Worm (Caenorhabditis elegans) whole organism, L4 larva: ENCODE data around the gene cutl-9.

Experiments
- dve-1 ChIP-seq: sonication (generic microtip); optimal IDR thresholded peaks from 2 replicates; lab custom pipeline; 2017; ENCODE audit warnings: antibody characterized with exemption, mild to moderate bottlenecking, missing genetic modification characterization, missing compliant biosample characterization; ENCODE audit not compliant: insufficient read depth
- mdl-1 ChIP-seq, 2 experiments: fragments of 150-350 bp in 1 of 2; sonication (generic microtip) in 1 of 2; optimal IDR thresholded peaks; 2 replicates each; lab custom pipeline; 2014 to 2017; ENCODE audit warnings: missing biosample characterization in 2 of 2, missing genetic modification characterization in 2 of 2
- mes-2 ChIP-seq: sonication (generic microtip); optimal IDR thresholded peaks from 2 replicates; lab custom pipeline; 2016; ENCODE audit warnings: missing genotype, mild to moderate bottlenecking, missing genetic modification characterization, missing compliant biosample characterization; ENCODE audit not compliant: poor library complexity, severe bottlenecking
- nhr-10 ChIP-seq: fragments of 150-350 bp; optimal IDR thresholded peaks from 2 replicates; lab custom pipeline; 2014; ENCODE audit warnings: missing biosample characterization, missing genetic modification characterization
- pha-4 ChIP-seq, 2 experiments: fragments of 150-350 bp in 1 of 2; fragments of 200-800 bp in 1 of 2; sonication (Bioruptor generic) in 1 of 2; IDR thresholded peaks in 1 of 2; optimal IDR thresholded peaks in 1 of 2; 2 replicates each; pipeline versions ENCODE4 v1.3.6 to Lab custom; 2014 to 2022; ENCODE audit warnings: missing genetic modification characterization in 2 of 2, missing genetic modification reagents in 2 of 2, missing biosample characterization in 1 of 2, missing compliant biosample characterization in 1 of 2
- pqm-1 ChIP-seq: sonication (generic microtip); optimal IDR thresholded peaks from 2 replicates; lab custom pipeline; 2017; ENCODE audit warnings: missing biosample characterization, missing genetic modification characterization
- skn-1 ChIP-seq: fragments of 150-350 bp; optimal IDR thresholded peaks from 2 replicates; lab custom pipeline; 2014; ENCODE audit warnings: missing biosample characterization, missing genetic modification characterization
- snpc-1.2 ChIP-seq: fragments of 200-800 bp; sonication (Bioruptor generic); IDR thresholded peaks from 2 replicates; pipeline ENCODE4 v1.3.6; 2022; ENCODE audit warnings: missing genetic modification reagents, missing genetic modification characterization, missing compliant biosample characterization
- ztf-11 ChIP-seq: fragments of 150-350 bp; optimal IDR thresholded peaks from 2 replicates; lab custom pipeline; 2014; ENCODE audit warnings: missing biosample characterization, missing genetic modification characterization

DNA sequence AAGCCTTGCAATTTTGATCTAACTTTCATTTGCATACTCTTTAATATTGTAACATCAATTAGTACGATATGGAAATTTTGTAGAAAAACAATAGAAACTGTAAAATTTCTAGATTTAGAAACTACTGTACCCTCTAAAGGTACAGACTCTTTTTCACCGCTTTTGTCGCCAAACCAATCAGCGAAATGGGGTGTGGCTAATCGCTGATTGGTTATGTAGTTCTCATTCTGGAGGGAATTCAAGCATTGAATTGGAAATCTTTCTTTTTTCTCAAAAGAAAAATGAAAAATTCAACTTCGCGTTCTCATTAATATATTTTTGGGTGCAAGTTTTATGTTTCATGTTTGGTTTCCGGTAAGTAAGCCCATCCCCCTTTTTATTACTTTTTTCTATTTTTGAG lies 18.5 kb upstream of the cutl-9 start:
- TF ChIP-seq skn-1 (no peak), pha-4 (GFP tag; IDR thresholded peaks at IDR 0.05; lab: Robert Waterston, UW) (no peak), pha-4 (tag; optimal IDR thresholded peaks at IDR 0.05; lab: Kevin White, UChicago) (no peak), mes-2 (tag; lab: Kevin White, UChicago) (no peak), dve-1 (tag; lab: Kevin White, UChicago) (no peak), ztf-11 (tag; lab: Kevin White, UChicago) (no peak), nhr-10 (tag; lab: Kevin White, UChicago) (no peak), mdl-1 (tag; optimal IDR thresholded peaks at IDR 0.05; lab: Kevin White, UChicago) (no peak), snpc-1.2 (GFP tag; lab: Robert Waterston, UW) (no peak), pqm-1 (tag; lab: Kevin White, UChicago) (no peak)
